Fruit fly (Drosophila melanogaster): ENCODE measurements around the gene RfC3.

Gene RfC3

DNA sequence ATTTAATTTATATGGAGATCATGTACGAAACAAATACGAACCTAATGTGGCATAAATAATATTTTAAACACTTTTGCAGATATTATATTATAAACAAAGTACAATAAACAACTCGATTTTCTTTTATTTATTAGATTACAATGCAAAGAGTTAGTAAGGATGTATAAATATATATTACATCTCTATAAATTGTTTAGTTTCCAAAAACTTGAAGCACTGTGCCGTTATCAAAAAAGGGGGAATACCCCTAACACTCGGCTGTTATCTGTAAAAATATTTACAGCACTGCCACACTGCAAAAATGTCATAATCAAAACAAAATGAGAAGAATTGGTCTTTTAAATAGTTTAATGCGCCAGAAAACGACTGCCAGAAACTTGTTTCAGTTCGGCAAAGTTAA, 9.5 kb downstream of the RfC3 start, which contains the start of gene CG5188:
CG5188 (plus strand) TSS at position 302 of the 400 bp plus-strand sequence.
- no peak for TF ChIP-seq Hr38 (GFP tag; optimal IDR thresholded peaks at IDR 0.05)
- TF ChIP-seq Sox15 (GFP tag; optimal IDR thresholded peaks at IDR 0.05) = peak; percentile 7
- no peak for TF ChIP-seq CG9139 (GFP tag; optimal IDR thresholded peaks at IDR 0.05)
- TF ChIP-seq cyc (GFP tag; optimal IDR thresholded peaks at IDR 0.05) = peak; percentile 23
- peak; percentile 37 for TF ChIP-seq acj6 (GFP tag; optimal IDR thresholded peaks at IDR 0.05)
- TF ChIP-seq Sox14 (GFP tag; optimal IDR thresholded peaks at IDR 0.05) = peak; percentile 22
- TF ChIP-seq pdm3 (GFP tag; optimal IDR thresholded peaks at IDR 0.05) = no peak
- TF ChIP-seq Eip93F (GFP tag; optimal IDR thresholded peaks at IDR 0.05) = no peak
- TF ChIP-seq ss (GFP tag; optimal IDR thresholded peaks at IDR 0.05) = peak in 1 of 2 experiments; percentile 1
- TF ChIP-seq CG8319 (GFP tag; optimal IDR thresholded peaks at IDR 0.05) = no peak
- peak; percentile 35 for TF ChIP-seq CG6792 (GFP tag; optimal IDR thresholded peaks at IDR 0.05)
- TF ChIP-seq topi (GFP tag; optimal IDR thresholded peaks at IDR 0.05) = peak; percentile 45
- no peak; the same call in 2 of the 3 replicates for TF ChIP-seq eg (GFP tag; IDR thresholded peaks at IDR 0.05)
- peak; percentile 52 for TF ChIP-seq CG3032 (tag; optimal IDR thresholded peaks at IDR 0.05)
- peak; percentile 64 for TF ChIP-seq esn (GFP tag; optimal IDR thresholded peaks at IDR 0.05)
- no peak for TF ChIP-seq CG16779 (tag; optimal IDR thresholded peaks at IDR 0.05)
- TF ChIP-seq CG6854 (GFP tag; optimal IDR thresholded peaks at IDR 0.05) = no peak
- TF ChIP-seq net (GFP tag; optimal IDR thresholded peaks at IDR 0.05) = no peak
- TF ChIP-seq Lpt (GFP tag; optimal IDR thresholded peaks at IDR 0.05) = peak; percentile 4
- TF ChIP-seq CG15336 (GFP tag; IDR thresholded peaks at IDR 0.05) = peak; percentile 69
- TF ChIP-seq Blimp-1 (GFP tag; optimal IDR thresholded peaks at IDR 0.05) = no peak
- TF ChIP-seq CG1621 (tag; optimal IDR thresholded peaks at IDR 0.05) = no peak
- TF ChIP-seq spab (GFP tag; optimal IDR thresholded peaks at IDR 0.05) = no peak
- peak; percentile 49 for TF ChIP-seq Ets96B (tag; optimal IDR thresholded peaks at IDR 0.05)
- TF ChIP-seq Hr39 (GFP tag; optimal IDR thresholded peaks at IDR 0.05) = peak; percentile 15
- TF ChIP-seq CG8632 (GFP tag; optimal IDR thresholded peaks at IDR 0.05) = no peak
- TF ChIP-seq Sox102F (GFP tag; optimal IDR thresholded peaks at IDR 0.05) = no peak
- TF ChIP-seq fkh (GFP tag; optimal IDR thresholded peaks at IDR 0.05) = no peak
- TF ChIP-seq CG6808 (GFP tag; optimal IDR thresholded peaks at IDR 0.05) = no peak
- 0 out of 2 replicates have a peak, but pooled peaks have one; percentile 9 for TF ChIP-seq Gug (GFP tag; IDR thresholded peaks at IDR 0.05)
- no peak for TF ChIP-seq svp (GFP tag)
- TF ChIP-seq Ets21C (GFP tag; optimal IDR thresholded peaks at IDR 0.05) = no peak
- peak; percentile 82 for TF ChIP-seq Eip78C (GFP tag)
- peak; percentile 31; the same call in 1 of the 3 replicates for TF ChIP-seq CG6163 (GFP tag; IDR thresholded peaks at IDR 0.05)
- TF ChIP-seq fd59A (GFP tag; optimal IDR thresholded peaks at IDR 0.05) = no peak
- TF ChIP-seq CG3919 (GFP tag; optimal IDR thresholded peaks at IDR 0.05) = no peak
- peak; percentile 35 for TF ChIP-seq CG11762 (GFP tag; optimal IDR thresholded peaks at IDR 0.05; ENCODE audit: insufficient read depth)
- peak; percentile 16 for TF ChIP-seq CG31627 (GFP tag; optimal IDR thresholded peaks at IDR 0.05)
- no peak for TF ChIP-seq CG32006 (GFP tag; optimal IDR thresholded peaks at IDR 0.05)
- peak; percentile 51 for TF ChIP-seq OdsH (GFP tag; optimal IDR thresholded peaks at IDR 0.05)
- peak; percentile 65 for TF ChIP-seq lz (GFP tag; optimal IDR thresholded peaks at IDR 0.05)

DNA sequence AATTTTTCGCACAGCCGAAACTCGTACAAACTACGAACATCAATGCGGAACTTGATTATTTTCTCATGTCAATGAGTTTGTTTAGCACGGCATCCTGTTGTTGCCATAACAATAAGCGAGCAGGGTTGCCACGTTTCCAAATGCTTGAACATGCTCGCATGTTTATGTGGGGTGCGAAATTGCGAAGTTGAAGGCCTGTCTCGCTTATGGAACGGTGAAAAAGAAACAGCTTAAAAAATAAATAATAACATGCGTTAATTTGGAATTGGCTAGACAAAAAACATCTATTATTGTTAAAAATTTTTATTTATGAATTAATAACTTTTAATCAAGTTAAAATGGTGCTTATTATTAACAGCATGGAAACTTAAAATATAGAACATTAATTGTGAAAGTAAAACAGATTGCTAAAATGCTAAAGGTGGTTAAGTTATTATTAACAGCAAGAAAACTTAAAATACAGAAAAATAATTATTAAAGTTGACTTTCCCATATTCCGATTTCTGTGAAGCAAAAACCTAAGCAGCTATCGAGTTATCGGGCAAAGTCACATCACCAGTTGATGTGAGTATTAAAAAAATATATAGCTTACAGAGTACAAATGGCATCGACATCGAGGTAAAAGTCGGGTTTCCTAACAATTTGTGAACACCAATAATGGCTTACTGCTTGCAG, 11.9 kb downstream of the RfC3 start, which contains the start of the genes Bug22 and TfIIB:
Bug22 (minus strand) TSS at position 117 of the 675 bp plus-strand sequence.
TfIIB (plus strand) TSS at position 537 of the 675 bp plus-strand sequence.
- TF ChIP-seq eg (GFP tag; IDR thresholded peaks at IDR 0.05) (no peak; the same call in 2 of the 3 replicates), fd59A (GFP tag; optimal IDR thresholded peaks at IDR 0.05) (no peak), Eip78C (GFP tag) (peak; percentile 91), acj6 (GFP tag; optimal IDR thresholded peaks at IDR 0.05) (peak; percentile 74), Ets96B (tag; optimal IDR thresholded peaks at IDR 0.05) (peak; percentile 53), Sox15 (GFP tag; optimal IDR thresholded peaks at IDR 0.05) (peak; percentile 41), CG6163 (GFP tag; IDR thresholded peaks at IDR 0.05) (peak; percentile 71; the same call in 2 of the 3 replicates), CG32006 (GFP tag; optimal IDR thresholded peaks at IDR 0.05) (no peak), CG31627 (GFP tag; optimal IDR thresholded peaks at IDR 0.05) (peak; percentile 75), pdm3 (GFP tag; optimal IDR thresholded peaks at IDR 0.05) (no peak), CG15336 (GFP tag; IDR thresholded peaks at IDR 0.05) (0 out of 2 replicates have a peak, but pooled peaks have one; percentile 30), fkh (GFP tag; optimal IDR thresholded peaks at IDR 0.05) (peak; percentile 68), CG34406 (GFP tag; optimal IDR thresholded peaks at IDR 0.05) (peak; percentile 64), lz (GFP tag; optimal IDR thresholded peaks at IDR 0.05) (peak; percentile 72), esn (GFP tag; optimal IDR thresholded peaks at IDR 0.05) (peak; percentile 82), CG7368 (GFP tag; optimal IDR thresholded peaks at IDR 0.05) (no peak), topi (GFP tag; optimal IDR thresholded peaks at IDR 0.05) (peak; percentile 69), CG6792 (GFP tag; optimal IDR thresholded peaks at IDR 0.05) (peak; percentile 57), cyc (GFP tag; optimal IDR thresholded peaks at IDR 0.05) (peak; percentile 78), spab (GFP tag; optimal IDR thresholded peaks at IDR 0.05) (no peak), CG8319 (GFP tag; optimal IDR thresholded peaks at IDR 0.05) (peak; percentile 25), CG3032 (tag; optimal IDR thresholded peaks at IDR 0.05) (peak; percentile 59)
